Worm (Caenorhabditis elegans) whole organism, L2 larva: ENCODE measurements around the gene W04E12.5.

Source experiments
- C34F6.9 ChIP-seq: fragments of 150-350 bp; optimal IDR thresholded peaks from 2 replicates; lab custom pipeline; 2014; ENCODE audit warnings: missing biosample characterization, missing genetic modification characterization
- F13H6.1 ChIP-seq: sonication (generic microtip); optimal IDR thresholded peaks from 2 replicates; lab custom pipeline; 2016; ENCODE audit warnings: missing genetic modification characterization, missing compliant biosample characterization
- R02D3.7 ChIP-seq: fragments of 150-350 bp; optimal IDR thresholded peaks from 2 replicates; lab custom pipeline; 2014; ENCODE audit warnings: missing biosample characterization, missing genetic modification characterization
- Y55F3AM.14 ChIP-seq: fragments of 200-800 bp; sonication (Bioruptor generic); optimal IDR thresholded peaks from 2 replicates; lab custom pipeline; 2018; ENCODE audit warnings: mild to moderate bottlenecking, missing genetic modification characterization, missing compliant biosample characterization
- ZK546.5 ChIP-seq: sonication (generic microtip); optimal IDR thresholded peaks from 2 replicates; lab custom pipeline; 2017; ENCODE audit warnings: missing biosample characterization, missing genetic modification characterization
- aly-2 ChIP-seq: fragments of 150-350 bp; optimal IDR thresholded peaks from 2 replicates; lab custom pipeline; 2014; ENCODE audit warnings: missing biosample characterization, missing genetic modification characterization
- ama-1 ChIP-seq: fragments of 150-350 bp; optimal IDR thresholded peaks from 2 replicates; lab custom pipeline; 2018; ENCODE audit warnings: inconsistent platforms
- blmp-1 ChIP-seq: sonication (generic microtip); optimal IDR thresholded peaks from 2 replicates; lab custom pipeline; 2017; ENCODE audit warnings: missing genetic modification characterization, mild to moderate bottlenecking, missing compliant biosample characterization, antibody characterized with exemption, moderate library complexity; ENCODE audit not compliant: insufficient read depth
- ceh-16 ChIP-seq: fragments of 150-350 bp; optimal IDR thresholded peaks from 2 replicates; lab custom pipeline; 2014; ENCODE audit warnings: missing biosample characterization, missing genetic modification characterization
- ceh-82 ChIP-seq: fragments of 150-350 bp; optimal IDR thresholded peaks from 2 replicates; lab custom pipeline; 2014; ENCODE audit warnings: missing biosample characterization, missing genetic modification characterization
- dmd-4 ChIP-seq: sonication (generic microtip); optimal IDR thresholded peaks from 2 replicates; lab custom pipeline; 2017; ENCODE audit warnings: missing biosample characterization, missing genetic modification characterization
- egl-27 ChIP-seq: sonication (generic microtip); optimal IDR thresholded peaks from 3 replicates; lab custom pipeline; 2017; ENCODE audit warnings: missing biosample characterization, missing genetic modification reagents, missing genetic modification characterization
- elt-1 ChIP-seq: fragments of 150-350 bp; optimal IDR thresholded peaks from 2 replicates; lab custom pipeline; 2014; ENCODE audit warnings: missing biosample characterization, missing genetic modification characterization
- elt-3 ChIP-seq: sonication (generic microtip); optimal IDR thresholded peaks from 2 replicates; lab custom pipeline; 2017; ENCODE audit warnings: missing biosample characterization, missing genetic modification characterization
- fos-1 ChIP-seq: fragments of 150-350 bp; optimal IDR thresholded peaks from 2 replicates; lab custom pipeline; 2014; ENCODE audit warnings: missing biosample characterization, missing genetic modification characterization
- gmeb-1 ChIP-seq: fragments of 150-350 bp; optimal IDR thresholded peaks from 2 replicates; lab custom pipeline; 2014; ENCODE audit warnings: missing biosample characterization, missing genetic modification characterization
- lin-11 ChIP-seq: fragments of 150-350 bp; sonication (generic microtip); optimal IDR thresholded peaks from 2 replicates; lab custom pipeline; 2014; ENCODE audit warnings: missing biosample characterization, missing genetic modification characterization, inconsistent platforms, mixed read lengths
- lin-13 ChIP-seq: fragments of 150-350 bp; optimal IDR thresholded peaks from 2 replicates; lab custom pipeline; 2014; ENCODE audit warnings: missing biosample characterization, missing genetic modification reagents, missing genetic modification characterization
- lin-39 ChIP-seq: fragments of 150-350 bp; optimal IDR thresholded peaks from 2 replicates; lab custom pipeline; 2014; ENCODE audit warnings: missing biosample characterization, missing genetic modification reagents, missing genetic modification characterization
- mab-5 ChIP-seq: fragments of 150-350 bp; optimal IDR thresholded peaks from 2 replicates; lab custom pipeline; 2014; ENCODE audit warnings: missing biosample characterization, missing genetic modification characterization
- mbf-1 ChIP-seq: sonication (generic microtip); optimal IDR thresholded peaks from 2 replicates; lab custom pipeline; 2017; ENCODE audit warnings: missing biosample characterization, missing genetic modification characterization
- nhr-10 ChIP-seq: sonication (generic microtip); optimal IDR thresholded peaks from 2 replicates; lab custom pipeline; 2017; ENCODE audit warnings: missing biosample characterization, missing genetic modification characterization
- nhr-11 ChIP-seq: fragments of 150-350 bp; optimal IDR thresholded peaks from 2 replicates; lab custom pipeline; 2014; ENCODE audit warnings: missing biosample characterization, missing genetic modification characterization
- nhr-12 ChIP-seq: fragments of 150-350 bp; optimal IDR thresholded peaks from 2 replicates; lab custom pipeline; 2014; ENCODE audit warnings: missing biosample characterization, missing genetic modification characterization
- nhr-129 ChIP-seq: fragments of 150-350 bp; optimal IDR thresholded peaks from 2 replicates; lab custom pipeline; 2014; ENCODE audit warnings: missing biosample characterization, missing genetic modification characterization
- nhr-21 ChIP-seq: fragments of 150-350 bp; optimal IDR thresholded peaks from 2 replicates; lab custom pipeline; 2014; ENCODE audit warnings: missing biosample characterization, missing genetic modification characterization
- nhr-23 ChIP-seq: fragments of 150-350 bp; optimal IDR thresholded peaks from 2 replicates; lab custom pipeline; 2014; ENCODE audit warnings: missing biosample characterization, missing genetic modification reagents, missing genetic modification characterization
- nhr-237 ChIP-seq: fragments of 150-350 bp; optimal IDR thresholded peaks from 2 replicates; lab custom pipeline; 2014; ENCODE audit warnings: missing biosample characterization, missing genetic modification characterization
- nhr-25 ChIP-seq: fragments of 150-350 bp; sonication (generic microtip); optimal IDR thresholded peaks from 3 replicates; lab custom pipeline; 2014; ENCODE audit warnings: missing biosample characterization, missing genetic modification characterization
- nhr-6 ChIP-seq: fragments of 150-350 bp; optimal IDR thresholded peaks from 2 replicates; lab custom pipeline; 2014; ENCODE audit warnings: missing biosample characterization, missing genetic modification characterization
- peb-1 ChIP-seq: fragments of 150-350 bp; optimal IDR thresholded peaks from 2 replicates; lab custom pipeline; 2014; ENCODE audit warnings: missing biosample characterization, missing genetic modification characterization
- skn-1 ChIP-seq: sonication (generic microtip); optimal IDR thresholded peaks from 2 replicates; lab custom pipeline; 2017; ENCODE audit warnings: missing biosample characterization, missing genetic modification characterization
- sma-3 ChIP-seq: sonication (generic microtip); optimal IDR thresholded peaks from 2 replicates; lab custom pipeline; 2016; ENCODE audit warnings: missing genetic modification reagents, missing genetic modification characterization, missing compliant biosample characterization
- sma-9 ChIP-seq, 2 experiments: fragments of 150-350 bp in 1 of 2; sonication (generic microtip) in 1 of 2; optimal IDR thresholded peaks; 2 replicates each; lab custom pipeline; 2014 to 2016; ENCODE audit warnings: missing genetic modification characterization in 2 of 2, mild to moderate bottlenecking in 1 of 2, missing biosample characterization in 1 of 2, missing compliant biosample characterization in 1 of 2, missing genetic modification reagents in 1 of 2, moderate library complexity in 1 of 2
- snpc-4 ChIP-seq: fragments of 150-350 bp; optimal IDR thresholded peaks from 2 replicates; lab custom pipeline; 2014; ENCODE audit warnings: missing biosample characterization, missing genetic modification characterization
- unc-39 ChIP-seq: fragments of 150-350 bp; optimal IDR thresholded peaks from 2 replicates; lab custom pipeline; 2014; ENCODE audit warnings: missing biosample characterization, missing genetic modification characterization
- unc-62 ChIP-seq: fragments of 150-350 bp; optimal IDR thresholded peaks from 2 replicates; lab custom pipeline; 2014; ENCODE audit warnings: missing biosample characterization, missing genetic modification reagents, missing genetic modification characterization
- ztf-11 ChIP-seq: sonication (generic microtip); optimal IDR thresholded peaks from 2 replicates; lab custom pipeline; 2017; ENCODE audit warnings: missing biosample characterization, missing genetic modification characterization

Gene W04E12.5

ce11 chrV:19743794-19744193 lies 2.2 kb upstream of the W04E12.5 start:
- no peak for TF ChIP-seq egl-27 (tag; lab: Kevin White, UChicago)
- TF ChIP-seq unc-39 (tag; lab: Kevin White, UChicago) = no peak
- no peak for TF ChIP-seq nhr-12 (tag; lab: Kevin White, UChicago)
- no peak for TF ChIP-seq dmd-4 (tag; lab: Kevin White, UChicago)
- TF ChIP-seq, all 48 proteins: peak for 0

ce11 chrV:19744210-19744609 lies 1.7 kb upstream of the W04E12.5 start:
- no peak for TF ChIP-seq Y55F3AM.14 (GFP tag; lab: Kevin White, UChicago)
- TF ChIP-seq snpc-4 = no peak
- no peak for TF ChIP-seq ZK546.5
- TF ChIP-seq nhr-23 (tag; lab: Kevin White, UChicago) = no peak
- TF ChIP-seq F13H6.1 = no peak
- TF ChIP-seq elt-1 (tag; lab: Kevin White, UChicago) = no peak
- no peak for TF ChIP-seq R02D3.7 (tag; lab: Kevin White, UChicago)
- TF ChIP-seq ama-1 (lab: Kevin White, UChicago) = no peak
- no peak for TF ChIP-seq nhr-10
- TF ChIP-seq unc-39 (tag; lab: Kevin White, UChicago) = no peak
- no peak for TF ChIP-seq mab-5 (tag; lab: Kevin White, UChicago)
- TF ChIP-seq lin-11 (tag; lab: Kevin White, UChicago) = no peak
- no peak for TF ChIP-seq ceh-82 (tag; lab: Kevin White, UChicago)
- no peak for TF ChIP-seq nhr-12 (tag; lab: Kevin White, UChicago)
- TF ChIP-seq, all 48 proteins: peak for 0

- TF ChIP-seq Y55F3AM.14 (GFP tag; lab: Kevin White, UChicago) (no peak), unc-39 (tag; lab: Kevin White, UChicago) (no peak), sma-3 (GFP tag; lab: Kevin White, UChicago) (no peak), peb-1 (tag; lab: Kevin White, UChicago) (no peak), fos-1 (tag; lab: Kevin White, UChicago) (no peak), skn-1 (tag; lab: Kevin White, UChicago) (no peak), mbf-1 (no peak), blmp-1 (no peak), ama-1 (lab: Kevin White, UChicago) (no peak), R02D3.7 (tag; lab: Kevin White, UChicago) (no peak), lin-13 (GFP tag; lab: Kevin White, UChicago) (no peak)
Measured at ce11 chrV:19747144-19747543, 1.2 kb downstream of the W04E12.5 start.

ce11 chrV:19751124-19751523 lies 5.2 kb downstream of the W04E12.5 start, which contains the start of gene clec-49:
TSS of gene clec-49 (minus strand) at chrV:19751226.
- no peak for TF ChIP-seq C34F6.9 (tag; lab: Kevin White, UChicago)
- no peak for TF ChIP-seq nhr-25
- TF ChIP-seq nhr-129 = no peak
- peak; percentile 15 for TF ChIP-seq sma-9 (GFP tag; optimal IDR thresholded peaks at IDR 0.05; lab: Kevin White, UChicago)
- TF ChIP-seq sma-9 (tag; optimal IDR thresholded peaks at IDR 0.05; lab: Kevin White, UChicago) = no peak
- TF ChIP-seq, all 48 proteins: peak for 1

- TF ChIP-seq ztf-11 (no peak), elt-3 (tag; lab: Kevin White, UChicago) (no peak), nhr-25 (no peak), gmeb-1 (no peak), sma-9 (GFP tag; optimal IDR thresholded peaks at IDR 0.05; lab: Kevin White, UChicago) (no peak), sma-9 (tag; optimal IDR thresholded peaks at IDR 0.05; lab: Kevin White, UChicago) (no peak), mab-5 (tag; lab: Kevin White, UChicago) (no peak), nhr-21 (tag; lab: Kevin White, UChicago) (no peak), nhr-11 (tag; lab: Kevin White, UChicago) (no peak), nhr-23 (tag; lab: Kevin White, UChicago) (no peak), F13H6.1 (no peak)
Measured at ce11 chrV:19752879-19753278, 6.9 kb downstream of the W04E12.5 start.

ce11 chrV:19754331-19754730 lies 8.4 kb downstream of the W04E12.5 start:
- TF ChIP-seq R02D3.7 (tag; lab: Kevin White, UChicago) (no peak), ama-1 (lab: Kevin White, UChicago) (no peak), ceh-16 (no peak), snpc-4 (no peak), nhr-25 (no peak), fos-1 (tag; lab: Kevin White, UChicago) (no peak), lin-13 (GFP tag; lab: Kevin White, UChicago) (no peak), unc-62 (no peak), ceh-82 (tag; lab: Kevin White, UChicago) (no peak), aly-2 (no peak), blmp-1 (no peak), nhr-237 (tag; lab: Kevin White, UChicago) (no peak), nhr-6 (tag; lab: Kevin White, UChicago) (no peak), C34F6.9 (tag; lab: Kevin White, UChicago) (no peak), lin-39 (no peak), gmeb-1 (no peak)
